Fruit fly (Drosophila melanogaster): ENCODE data around the gene par-6.

dm6 chrX:17696637-17697036 is 6.5 kb upstream of the par-6 start:
- TF ChIP-seq psq (GFP tag; optimal IDR thresholded peaks at IDR 0.05) (peak; percentile 32), fru (GFP tag; optimal IDR thresholded peaks at IDR 0.05) (peak; percentile 69), Myc (optimal IDR thresholded peaks at IDR 0.05) (no peak), usp (GFP tag; optimal IDR thresholded peaks at IDR 0.05) (no peak), Jra (GFP tag; optimal IDR thresholded peaks at IDR 0.05) (peak; percentile 5), N (GFP tag; optimal IDR thresholded peaks at IDR 0.05) (no peak), HLH106 (tag; optimal IDR thresholded peaks at IDR 0.05) (peak; percentile 79), Hnf4 (GFP tag; optimal IDR thresholded peaks at IDR 0.05) (peak; percentile 60), Hr83 (GFP tag; optimal IDR thresholded peaks at IDR 0.05; ENCODE audit: poor library complexity, severe bottlenecking) (no peak)

Data from whole organism, wandering third instar larva.